Worm (Caenorhabditis elegans) whole organism, early embryonic: ENCODE results near the gene nhr-164.

Experiments
- hnd-1 ChIP-seq: sonication (generic microtip); optimal IDR thresholded peaks from 2 replicates; lab custom pipeline; 2016; ENCODE audit warnings: missing genetic modification characterization, missing compliant biosample characterization
- scrt-1 ChIP-seq: fragments of 200-800 bp; sonication (Bioruptor generic); IDR thresholded peaks from 2 replicates; pipeline ENCODE4 v1.3.6; 2022; ENCODE audit warnings: missing genetic modification characterization, missing compliant biosample characterization

DNA sequence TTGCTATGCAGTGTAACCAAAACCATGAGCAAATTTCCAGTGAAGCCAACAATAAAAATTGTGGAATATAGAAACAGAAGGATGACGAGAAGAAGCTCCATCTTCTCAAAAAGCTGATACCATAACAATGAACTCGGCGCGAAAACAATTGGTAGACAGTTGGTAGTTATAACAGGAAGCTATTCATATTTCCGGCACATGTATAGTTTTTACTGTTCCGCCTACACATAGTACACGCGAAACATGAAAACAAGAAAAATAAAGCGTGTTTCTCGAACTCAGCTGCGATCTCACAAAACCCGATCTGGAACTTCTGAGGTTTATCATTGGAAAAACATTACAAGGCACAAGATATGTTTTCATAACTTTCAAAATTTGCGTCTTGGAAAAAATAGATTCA lies 23.5 kb upstream of the nhr-164 start, which contains the start of gene srsx-37:
- TF ChIP-seq scrt-1 (GFP tag; lab: Robert Waterston, UW), result no peak
- TF ChIP-seq hnd-1 (tag; lab: Kevin White, UChicago), result no peak
